Fruit fly (Drosophila melanogaster) whole organism, embryonic: ENCODE data around the gene CG46460.

Experiments
- Bteb2 ChIP-seq: fragments of 200-800 bp; sonication (Bioruptor generic); optimal IDR thresholded peaks from 2 replicates; lab custom pipeline; 2016; ENCODE audit warnings: missing biosample characterization, missing genetic modification characterization
- CG10267 ChIP-seq: fragments of 200-800 bp; sonication (Bioruptor generic); optimal IDR thresholded peaks from 2 replicates; lab custom pipeline; 2018; ENCODE audit warnings: missing biosample characterization, mild to moderate bottlenecking, missing genetic modification characterization, moderate library complexity
- CG10366 ChIP-seq: fragments of 200-800 bp; sonication (Bioruptor generic); IDR thresholded peaks from 2 replicates; pipeline ENCODE4 v1.3.6; 2022; ENCODE audit warnings: missing biosample characterization, missing genetic modification characterization
- CG10565 ChIP-seq: fragments of 200-800 bp; sonication (Bioruptor generic); optimal IDR thresholded peaks from 3 replicates; lab custom pipeline; 2016; ENCODE audit warnings: missing biosample characterization, mild to moderate bottlenecking, missing genetic modification characterization
- CG11723 ChIP-seq: fragments of 200-800 bp; sonication (Bioruptor generic); optimal IDR thresholded peaks from 2 replicates; lab custom pipeline; 2017; ENCODE audit warnings: missing biosample characterization, mild to moderate bottlenecking, missing genetic modification characterization
- CG12155 ChIP-seq: fragments of 200-800 bp; sonication (Bioruptor generic); optimal IDR thresholded peaks from 3 replicates; lab custom pipeline; 2016; ENCODE audit warnings: missing biosample characterization, missing genetic modification characterization
- CG14710 ChIP-seq: fragments of 200-800 bp; sonication (Bioruptor generic); optimal IDR thresholded peaks from 3 replicates; lab custom pipeline; 2019; ENCODE audit warnings: missing biosample characterization, mild to moderate bottlenecking, missing genetic modification characterization, moderate library complexity
- CG15269 ChIP-seq: fragments of 200-800 bp; sonication (Bioruptor generic); optimal IDR thresholded peaks from 2 replicates; lab custom pipeline; 2018; ENCODE audit warnings: missing biosample characterization, mild to moderate bottlenecking, missing genetic modification characterization, moderate library complexity
- CG15514 ChIP-seq: fragments of 200-800 bp; sonication (Bioruptor generic); optimal IDR thresholded peaks from 3 replicates; lab custom pipeline; 2017; ENCODE audit warnings: missing biosample characterization, missing genetic modification characterization, mild to moderate bottlenecking, moderate library complexity, missing genetic modification reagents
- CG2202 ChIP-seq: fragments of 200-800 bp; sonication (Bioruptor generic); optimal IDR thresholded peaks from 2 replicates; lab custom pipeline; 2018; ENCODE audit warnings: missing biosample characterization, mild to moderate bottlenecking, missing genetic modification characterization
- CG31224 ChIP-seq: fragments of 200-800 bp; sonication (Bioruptor generic); IDR thresholded peaks from 2 replicates; pipeline ENCODE4 v1.3.6; 2022; ENCODE audit warnings: missing biosample characterization, missing genetic modification characterization
- CG33557 ChIP-seq: fragments of 200-800 bp; sonication (Bioruptor generic); optimal IDR thresholded peaks from 2 replicates; lab custom pipeline; 2019; ENCODE audit warnings: missing biosample characterization, mild to moderate bottlenecking, missing genetic modification characterization, moderate library complexity
- CG4707 ChIP-seq: fragments of 200-800 bp; sonication (Bioruptor generic); optimal IDR thresholded peaks from 2 replicates; lab custom pipeline; 2018; ENCODE audit warnings: missing biosample characterization, mild to moderate bottlenecking, missing genetic modification characterization, moderate library complexity
- CG6854 ChIP-seq: fragments of 200-800 bp; sonication (Bioruptor generic); optimal IDR thresholded peaks from 3 replicates; lab custom pipeline; 2017; ENCODE audit warnings: missing biosample characterization, mild to moderate bottlenecking, missing genetic modification characterization
- CG7963 ChIP-seq: fragments of 200-800 bp; sonication (Bioruptor generic); IDR thresholded peaks from 3 replicates; pipeline ENCODE4 v1.3.6; 2022; ENCODE audit warnings: missing biosample characterization, missing genetic modification characterization; ENCODE audit not compliant: partially characterized antibody
- CG8359 ChIP-seq: fragments of 200-800 bp; sonication (Bioruptor generic); optimal IDR thresholded peaks from 2 replicates; lab custom pipeline; 2017; ENCODE audit warnings: missing biosample characterization, mild to moderate bottlenecking, missing genetic modification characterization, borderline replicate concordance
- CG9932 ChIP-seq: fragments of 200-800 bp; sonication (Bioruptor generic); IDR thresholded peaks from 2 replicates; pipeline ENCODE4 v1.3.6; 2022; ENCODE audit warnings: missing biosample characterization, missing genetic modification characterization
- CkIIα-i1 ChIP-seq: fragments of 200-800 bp; sonication (Bioruptor generic); IDR thresholded peaks from 2 replicates; pipeline ENCODE4 v1.3.6; 2022; ENCODE audit warnings: missing biosample characterization, missing genetic modification characterization
- D ChIP-seq, 2 experiments: fragments of 200-800 bp in 1 of 2; fragments of >200 bp in 1 of 2; sonication (Bioruptor generic) in 1 of 2; optimal IDR thresholded peaks; 2 replicates in 1 of 2; 3 replicates in 1 of 2; lab custom pipeline; 2017; ENCODE audit warnings: mild to moderate bottlenecking in 1 of 2, missing biosample characterization in 1 of 2, missing genetic modification characterization in 1 of 2, missing genetic modification reagents in 1 of 2
- Dad ChIP-seq: fragments of 200-800 bp; sonication (Bioruptor generic); optimal IDR thresholded peaks from 3 replicates; lab custom pipeline; 2016; ENCODE audit warnings: missing biosample characterization, missing genetic modification characterization
- E2f2 ChIP-seq: fragments of 200-800 bp; sonication (Bioruptor generic); IDR thresholded peaks from 2 replicates; pipeline ENCODE4 v1.3.6; 2022; ENCODE audit warnings: missing biosample characterization, missing genetic modification characterization
- GATAe ChIP-seq: fragments of 200-800 bp; sonication (Bioruptor generic); conservative IDR thresholded peaks from 2 replicates; pipeline ENCODE4 v1.3.6; 2022; ENCODE audit warnings: missing biosample characterization, missing genetic modification characterization
- HLH3B ChIP-seq: fragments of 200-800 bp; sonication (Bioruptor generic); IDR thresholded peaks from 2 replicates; pipeline ENCODE4 v1.3.6; 2022; ENCODE audit warnings: missing biosample characterization, missing genetic modification characterization
- HmgD ChIP-seq: fragments of 200-800 bp; sonication (Bioruptor generic); optimal IDR thresholded peaks from 3 replicates; lab custom pipeline; 2016; ENCODE audit warnings: missing biosample characterization, missing genetic modification characterization
- Mad ChIP-seq: fragments of 200-800 bp; sonication (Bioruptor generic); optimal IDR thresholded peaks from 2 replicates; lab custom pipeline; 2016; ENCODE audit warnings: missing biosample characterization, missing genetic modification characterization
- Med ChIP-seq: fragments of 200-800 bp; sonication (Bioruptor generic); peaks from one replicate; lab custom pipeline; 2016; ENCODE audit warnings: missing biosample characterization, missing genetic modification characterization, mild to moderate bottlenecking, inconsistent platforms, moderate library complexity
- Mes4 ChIP-seq: fragments of 200-800 bp; sonication (Bioruptor generic); optimal IDR thresholded peaks from 2 replicates; lab custom pipeline; 2016; ENCODE audit warnings: missing biosample characterization, missing genetic modification characterization
- NfI ChIP-seq: fragments of 200-800 bp; sonication (Bioruptor generic); optimal IDR thresholded peaks from 3 replicates; lab custom pipeline; 2018; ENCODE audit warnings: missing biosample characterization, mild to moderate bottlenecking, missing genetic modification characterization, moderate library complexity
- Oli ChIP-seq: fragments of 200-800 bp; sonication (Bioruptor generic); optimal IDR thresholded peaks from 2 replicates; lab custom pipeline; 2018; ENCODE audit warnings: missing biosample characterization, mild to moderate bottlenecking, missing genetic modification characterization, moderate library complexity
- Ssrp ChIP-seq: fragments of 200-800 bp; sonication (Bioruptor generic); optimal IDR thresholded peaks from 2 replicates; lab custom pipeline; 2018; ENCODE audit warnings: missing biosample characterization, mild to moderate bottlenecking, missing genetic modification characterization, moderate library complexity
- Tbp ChIP-seq: fragments of >200 bp; optimal IDR thresholded peaks from 2 replicates; lab custom pipeline; 2018; ENCODE audit warnings: missing biosample characterization, missing genetic modification characterization
- Usf ChIP-seq: fragments of 200-800 bp; sonication (Bioruptor generic); optimal IDR thresholded peaks from 2 replicates; lab custom pipeline; 2017; ENCODE audit warnings: missing genotype, missing biosample characterization, missing genetic modification characterization
- chn ChIP-seq: fragments of 200-800 bp; sonication (Bioruptor generic); optimal IDR thresholded peaks from 2 replicates; lab custom pipeline; 2016; ENCODE audit warnings: missing biosample characterization, missing genetic modification characterization
- corto ChIP-seq: fragments of 200-800 bp; sonication (Bioruptor generic); optimal IDR thresholded peaks from 2 replicates; lab custom pipeline; 2016; ENCODE audit warnings: missing biosample characterization, mild to moderate bottlenecking, missing genetic modification characterization, moderate library complexity
- fu2 ChIP-seq: fragments of 200-800 bp; sonication (Bioruptor generic); optimal IDR thresholded peaks from 2 replicates; lab custom pipeline; 2016; ENCODE audit warnings: missing biosample characterization, missing genetic modification characterization
- gcm ChIP-seq: fragments of 200-800 bp; sonication (Bioruptor generic); optimal IDR thresholded peaks from 2 replicates; lab custom pipeline; 2019; ENCODE audit warnings: missing biosample characterization, mild to moderate bottlenecking, missing genetic modification characterization, moderate library complexity
- jigr1 ChIP-seq: fragments of 200-800 bp; sonication (Bioruptor generic); IDR thresholded peaks from 3 replicates; pipeline ENCODE4 v1.3.6; 2022; ENCODE audit warnings: missing biosample characterization, missing genetic modification characterization
- nmo ChIP-seq: fragments of 200-800 bp; sonication (Bioruptor generic); optimal IDR thresholded peaks from 2 replicates; lab custom pipeline; 2018; ENCODE audit warnings: missing biosample characterization, mild to moderate bottlenecking, missing genetic modification characterization, moderate library complexity
- otp ChIP-seq: fragments of 200-800 bp; sonication (Bioruptor generic); IDR thresholded peaks from 3 replicates; pipeline ENCODE4, ENCODE4 v1.3.6; 2022; ENCODE audit warnings: missing biosample characterization, missing genetic modification characterization
- seq ChIP-seq: fragments of 200-800 bp; sonication (Bioruptor generic); IDR thresholded peaks from 2 replicates; pipeline ENCODE4 v1.3.6; 2022; ENCODE audit warnings: missing biosample characterization, missing genetic modification characterization
- sob ChIP-seq: fragments of 200-800 bp; sonication (Bioruptor generic); IDR thresholded peaks from 2 replicates; pipeline ENCODE4 v1.3.6; 2022; ENCODE audit warnings: missing biosample characterization, missing genetic modification characterization
- sr ChIP-seq: fragments of 200-800 bp; sonication (Bioruptor generic); IDR thresholded peaks from 3 replicates; pipeline ENCODE4 v1.3.6; 2022; ENCODE audit warnings: missing biosample characterization, missing genetic modification characterization
- tgo ChIP-seq: fragments of 200-800 bp; sonication (Bioruptor generic); IDR thresholded peaks from 3 replicates; pipeline ENCODE4 v1.3.6; 2022; ENCODE audit warnings: missing biosample characterization, missing genetic modification characterization
- toy ChIP-seq: fragments of 200-800 bp; sonication (Bioruptor generic); IDR thresholded peaks from 2 replicates; pipeline ENCODE4 v1.3.6; 2022; ENCODE audit warnings: missing biosample characterization, missing genetic modification characterization
- twi ChIP-seq: fragments of 200-800 bp; optimal IDR thresholded peaks from 2 replicates; lab custom pipeline; 2019; ENCODE audit warnings: missing biosample characterization, mild to moderate bottlenecking, missing genetic modification characterization, moderate library complexity

The CG46460 gene

dm6 chr3L:4209078-4209477 lies 18.0 kb downstream of the CG46460 start, which contains the start of gene Cpr64Aa:
Gene Cpr64Aa (minus strand): TSS chr3L:4209178.
- TF ChIP-seq nmo (GFP tag; lab: Kevin White, UChicago) (no peak), Ssrp (tag; lab: Kevin White, UChicago) (no peak), Mes4 (GFP tag; lab: Kevin White, UChicago) (no peak), sob (no peak), Med (GFP tag; lab: Kevin White, UChicago) (no peak), chn (GFP tag; lab: Kevin White, UChicago) (no peak), jigr1 (no peak), tgo (GFP tag; lab: Robert Waterston, UW) (no peak)

- TF ChIP-seq CG14710 (no peak), E2f2 (GFP tag; lab: Robert Waterston, UW) (no peak), CG11723 (GFP tag; lab: Kevin White, UChicago) (no peak), Bteb2 (GFP tag; lab: Kevin White, UChicago) (no peak), CG12155 (GFP tag; lab: Kevin White, UChicago) (no peak), toy (no peak), gcm (GFP tag; lab: Kevin White, UChicago) (no peak), GATAe (no peak), CG31224 (GFP tag; lab: Robert Waterston, UW) (no peak)
These were observed 22.2 kb downstream of the CG46460 start for dm6 chr3L:4204867-4205266.

- TF ChIP-seq corto (GFP tag; lab: Kevin White, UChicago) (no peak), CG2202 (tag; lab: Kevin White, UChicago) (no peak), CG6854 (GFP tag; lab: Kevin White, UChicago) (no peak), Tbp (GFP tag; lab: Kevin White, UChicago) (no peak), CG8359 (GFP tag; lab: Kevin White, UChicago) (no peak), HmgD (GFP tag; lab: Kevin White, UChicago) (no peak), CG15269 (no peak), Dad (GFP tag; lab: Kevin White, UChicago) (no peak), CG33557 (GFP tag; lab: Kevin White, UChicago) (no peak), CkIIα-i1 (GFP tag; lab: Robert Waterston, UW) (no peak)
These were observed 22.9 kb downstream of the CG46460 start, which contains the start of gene CG15005 for dm6 chr3L:4204239-4204638. Gene CG15005 (minus strand): TSS chr3L:4204339.

dm6 chr3L:4193730-4194649 lies 33.1 kb downstream of the CG46460 start, which contains the start of gene CG43367:
Gene CG43367 (plus strand): TSS chr3L:4193993.
- TF ChIP-seq CG15514 (GFP tag; lab: Kevin White, UChicago) (peak; percentile 29), CG7963 (GFP tag; lab: Robert Waterston, UW) (no peak), seq (GFP tag; lab: Robert Waterston, UW) (no peak), fu2 (GFP tag; lab: Kevin White, UChicago) (peak; percentile 4), Oli (no peak), HLH3B (GFP tag; lab: Robert Waterston, UW) (no peak), Usf (GFP tag; lab: Kevin White, UChicago) (no peak), twi (tag; lab: Kevin White, UChicago) (no peak), Mad (GFP tag; lab: Kevin White, UChicago) (no peak), sr (peak; percentile 77), CG10565 (GFP tag; lab: Kevin White, UChicago) (no peak), CG10267 (peak; percentile 96), CG4707 (GFP tag; lab: Kevin White, UChicago) (no peak), jigr1 (no peak), CG10366 (GFP tag; lab: Robert Waterston, UW) (no peak), otp (GFP tag; lab: Robert Waterston, UW) (0 out of 3 replicates have a peak, but pooled peaks have one; percentile 25), NfI (GFP tag; lab: Kevin White, UChicago) (peak; percentile 16), CG9932 (GFP tag; lab: Robert Waterston, UW) (peak; percentile 38), D (optimal IDR thresholded peaks at IDR 0.05; lab: Kevin White, UChicago) (no peak), D (GFP tag; optimal IDR thresholded peaks at IDR 0.05; lab: Kevin White, UChicago) (no peak)
